Worm (Caenorhabditis elegans) whole organism, young adult: ENCODE measurements around the gene T10G3.8.

Experiments used
- B0019.2 ChIP-seq: fragments of 200-800 bp; sonication (Bioruptor generic); conservative IDR thresholded peaks from 2 replicates; pipeline ENCODE4 v1.3.6; 2022; ENCODE audit warnings: missing genetic modification reagents, missing genetic modification characterization, missing compliant biosample characterization
- B0261.1 ChIP-seq: sonication (generic microtip); optimal IDR thresholded peaks from 2 replicates; lab custom pipeline; 2016; ENCODE audit warnings: mild to moderate bottlenecking, missing genetic modification characterization, moderate library complexity, missing compliant biosample characterization
- C06A6.2 ChIP-seq: fragments of 200-800 bp; sonication (Bioruptor generic); conservative IDR thresholded peaks from 2 replicates; pipeline ENCODE4 v1.3.6; 2022; ENCODE audit warnings: missing genetic modification characterization, missing compliant biosample characterization
- D2030.7 ChIP-seq: fragments of 200-800 bp; sonication (Bioruptor generic); IDR thresholded peaks from 2 replicates; pipeline ENCODE4 v1.3.6; 2022; ENCODE audit warnings: missing genetic modification reagents, missing genetic modification characterization, missing compliant biosample characterization
- F22D6.2 ChIP-seq: sonication (generic microtip); optimal IDR thresholded peaks from 2 replicates; lab custom pipeline; 2016; ENCODE audit warnings: mild to moderate bottlenecking, missing genetic modification characterization, missing compliant biosample characterization
- F23B12.7 ChIP-seq: sonication (generic microtip); optimal IDR thresholded peaks from 2 replicates; lab custom pipeline; 2017; ENCODE audit warnings: missing genetic modification characterization, mild to moderate bottlenecking, missing compliant biosample characterization, antibody characterized with exemption, moderate library complexity; ENCODE audit not compliant: insufficient read depth
- F39B2.1 ChIP-seq: fragments of 200-800 bp; sonication (Bioruptor generic); IDR thresholded peaks from 2 replicates; pipeline ENCODE4 v1.3.6; 2022; ENCODE audit warnings: missing genetic modification reagents, missing genetic modification characterization, missing compliant biosample characterization
- F49E8.2 ChIP-seq: sonication (generic microtip); optimal IDR thresholded peaks from 3 replicates; lab custom pipeline; 2017; ENCODE audit warnings: missing genetic modification characterization, mild to moderate bottlenecking, missing compliant biosample characterization, antibody characterized with exemption, moderate library complexity; ENCODE audit not compliant: insufficient read depth
- F55B11.4 ChIP-seq: sonication (generic microtip); optimal IDR thresholded peaks from 2 replicates; lab custom pipeline; 2016; ENCODE audit warnings: missing compliant biosample characterization, missing genetic modification characterization, borderline replicate concordance; ENCODE audit not compliant: insufficient read depth
- F57A8.1 ChIP-seq: fragments of 200-800 bp; sonication (Bioruptor generic); optimal IDR thresholded peaks from 2 replicates; lab custom pipeline; 2018; ENCODE audit warnings: mild to moderate bottlenecking, missing genetic modification characterization, moderate library complexity, missing compliant biosample characterization
- F57C9.4 ChIP-seq: sonication (generic microtip); optimal IDR thresholded peaks from 2 replicates; lab custom pipeline; 2017; ENCODE audit warnings: mild to moderate bottlenecking, missing genetic modification characterization, missing compliant biosample characterization
- K11D2.4 ChIP-seq: fragments of 200-800 bp; sonication (Bioruptor generic); IDR thresholded peaks from 2 replicates; pipeline ENCODE4 v1.3.6; 2022; ENCODE audit warnings: missing genetic modification reagents, missing genetic modification characterization, missing compliant biosample characterization
- T07F8.4 ChIP-seq: sonication (generic microtip); optimal IDR thresholded peaks from 2 replicates; lab custom pipeline; 2016; ENCODE audit warnings: mild to moderate bottlenecking, missing genetic modification characterization, moderate library complexity, missing compliant biosample characterization
- T26A5.8 ChIP-seq: sonication (generic microtip); optimal IDR thresholded peaks from 2 replicates; lab custom pipeline; 2016; ENCODE audit warnings: missing genetic modification characterization, missing compliant biosample characterization
- Y53G8AR.9 ChIP-seq: fragments of 200-800 bp; sonication (Bioruptor generic); conservative IDR thresholded peaks from 2 replicates; pipeline ENCODE4 v1.3.6; 2022; ENCODE audit warnings: missing genetic modification reagents, missing genetic modification characterization, missing compliant biosample characterization
- Y67H2A.10 ChIP-seq: fragments of 200-800 bp; sonication (Bioruptor generic); conservative IDR thresholded peaks from 2 replicates; pipeline ENCODE4 v1.3.6; 2022; ENCODE audit warnings: missing genetic modification reagents, missing genetic modification characterization, missing compliant biosample characterization
- attf-3 ChIP-seq: fragments of 200-800 bp; sonication (Bioruptor generic); conservative IDR thresholded peaks from 2 replicates; pipeline ENCODE4 v1.3.6; 2022; ENCODE audit warnings: missing genetic modification reagents, missing genetic modification characterization, missing compliant biosample characterization
- cebp-2 ChIP-seq: fragments of 200-800 bp; sonication (Bioruptor generic); IDR thresholded peaks from 2 replicates; pipeline ENCODE4 v1.3.6; 2022; ENCODE audit warnings: missing genetic modification characterization, missing compliant biosample characterization
- ceh-27 ChIP-seq: fragments of 200-800 bp; sonication (Bioruptor generic); optimal IDR thresholded peaks from 2 replicates; lab custom pipeline; 2018; ENCODE audit warnings: mild to moderate bottlenecking, missing genetic modification characterization, moderate library complexity, missing compliant biosample characterization
- ceh-58 ChIP-seq: fragments of 200-800 bp; sonication (Bioruptor generic); IDR thresholded peaks from 2 replicates; pipeline ENCODE4 v1.3.6; 2022; ENCODE audit warnings: missing genetic modification characterization, missing compliant biosample characterization
- dox-1 ChIP-seq: fragments of 200-800 bp; sonication (Bioruptor generic); IDR thresholded peaks from 2 replicates; pipeline ENCODE4 v1.3.6; 2022; ENCODE audit warnings: missing genetic modification reagents, missing genetic modification characterization, missing compliant biosample characterization
- dpl-1 ChIP-seq: fragments of 150-350 bp; optimal IDR thresholded peaks from 2 replicates; lab custom pipeline; 2014; ENCODE audit warnings: missing biosample characterization, missing genetic modification reagents, missing genetic modification characterization
- egrh-3 ChIP-seq: fragments of 200-800 bp; sonication (Bioruptor generic); IDR thresholded peaks from 2 replicates; pipeline ENCODE4 v1.3.6; 2022; ENCODE audit warnings: missing genetic modification reagents, missing genetic modification characterization, missing compliant biosample characterization
- ekl-4 ChIP-seq: fragments of 200-800 bp; sonication (Bioruptor generic); IDR thresholded peaks from 2 replicates; pipeline ENCODE4 v1.3.6; 2022; ENCODE audit warnings: missing genetic modification reagents, missing genetic modification characterization, missing compliant biosample characterization
- ets-4 ChIP-seq: fragments of 200-800 bp; sonication (Bioruptor generic); optimal IDR thresholded peaks from 2 replicates; lab custom pipeline; 2018; ENCODE audit warnings: mild to moderate bottlenecking, missing genetic modification characterization, missing compliant biosample characterization
- gei-17 ChIP-seq: fragments of 200-800 bp; sonication (Bioruptor generic); optimal IDR thresholded peaks from 2 replicates; lab custom pipeline; 2018; ENCODE audit warnings: mild to moderate bottlenecking, missing genetic modification characterization, missing compliant biosample characterization
- hmg-1.2 ChIP-seq: fragments of 200-800 bp; sonication (Bioruptor generic); IDR thresholded peaks from 2 replicates; pipeline ENCODE4 v1.3.6; 2022; ENCODE audit warnings: missing genetic modification reagents, missing genetic modification characterization, missing compliant biosample characterization
- hsf-1 ChIP-seq: fragments of 200-800 bp; sonication (Bioruptor generic); IDR thresholded peaks from 2 replicates; pipeline ENCODE4 v1.3.6; 2022; ENCODE audit warnings: missing genetic modification reagents, missing genetic modification characterization, missing compliant biosample characterization
- lag-1 ChIP-seq: fragments of 200-800 bp; sonication (Bioruptor generic); IDR thresholded peaks from 2 replicates; pipeline ENCODE4 v1.3.6; 2022; ENCODE audit warnings: missing genetic modification reagents, missing genetic modification characterization, missing compliant biosample characterization
- lin-26 ChIP-seq: fragments of 200-800 bp; sonication (Bioruptor generic); IDR thresholded peaks from 2 replicates; pipeline ENCODE4 v1.3.6; 2022; ENCODE audit warnings: missing genetic modification reagents, missing genetic modification characterization, missing compliant biosample characterization
- lin-35 ChIP-seq, 3 experiments: fragments of 150-350 bp in 2 of 3; sonication (generic microtip) in 1 of 3; optimal IDR thresholded peaks; 2 replicates each; lab custom pipeline; 2014 to 2018; ENCODE audit warnings: missing biosample characterization in 3 of 3, missing genetic modification characterization in 3 of 3, missing genetic modification reagents in 3 of 3
- lir-1 ChIP-seq: fragments of 200-800 bp; sonication (Bioruptor generic); conservative IDR thresholded peaks from 2 replicates; pipeline ENCODE4 v1.3.6; 2022; ENCODE audit warnings: missing genetic modification reagents, missing genetic modification characterization, missing compliant biosample characterization
- mel-28 ChIP-seq: sonication (generic microtip); optimal IDR thresholded peaks from 2 replicates; lab custom pipeline; 2016; ENCODE audit warnings: borderline replicate concordance, mild to moderate bottlenecking, missing genetic modification characterization, missing compliant biosample characterization
- nfya-1 ChIP-seq: sonication (generic microtip); optimal IDR thresholded peaks from 2 replicates; lab custom pipeline; 2017; ENCODE audit warnings: antibody characterized with exemption, missing compliant biosample characterization, missing genetic modification characterization, borderline replicate concordance; ENCODE audit not compliant: insufficient read depth
- nhr-27 ChIP-seq: fragments of 200-800 bp; sonication (Bioruptor generic); optimal IDR thresholded peaks from 2 replicates; lab custom pipeline; 2018; ENCODE audit warnings: mild to moderate bottlenecking, missing genetic modification characterization, moderate library complexity, missing compliant biosample characterization
- nhr-80 ChIP-seq: sonication (generic microtip); optimal IDR thresholded peaks from 2 replicates; lab custom pipeline; 2016; ENCODE audit warnings: missing genetic modification characterization, missing compliant biosample characterization
- pbrm-1 ChIP-seq: fragments of 200-800 bp; sonication (Bioruptor generic); IDR thresholded peaks from 2 replicates; pipeline ENCODE4 v1.3.6; 2022; ENCODE audit warnings: missing genetic modification reagents, missing genetic modification characterization, missing compliant biosample characterization
- sea-2 ChIP-seq: fragments of 200-800 bp; sonication (Bioruptor generic); IDR thresholded peaks from 2 replicates; pipeline ENCODE4 v1.3.6; 2022; ENCODE audit warnings: missing genetic modification characterization, missing compliant biosample characterization
- snpc-4 ChIP-seq, 5 experiments: fragments of 150-350 bp in 1 of 5; sonication (generic microtip) in 4 of 5; optimal IDR thresholded peaks; 2 replicates each; lab custom pipeline; 2014 to 2018; ENCODE audit warnings: missing genetic modification characterization in 5 of 5, missing biosample characterization in 3 of 5, antibody characterized with exemption in 2 of 5, mild to moderate bottlenecking in 2 of 5, missing compliant biosample characterization in 2 of 5, missing genotype in 2 of 5, moderate library complexity in 2 of 5, missing genetic modification reagents in 1 of 5
- tlf-1 ChIP-seq: fragments of 200-800 bp; sonication (Bioruptor generic); optimal IDR thresholded peaks from 2 replicates; lab custom pipeline; 2018; ENCODE audit warnings: mild to moderate bottlenecking, missing genetic modification characterization, missing compliant biosample characterization
- unc-130 ChIP-seq: sonication (generic microtip); optimal IDR thresholded peaks from 2 replicates; lab custom pipeline; 2016; ENCODE audit warnings: missing genetic modification reagents, missing genetic modification characterization, missing compliant biosample characterization
- zfh-2 ChIP-seq: fragments of 200-800 bp; sonication (Bioruptor generic); conservative IDR thresholded peaks from 2 replicates; pipeline ENCODE4 v1.3.6; 2022; ENCODE audit warnings: missing genetic modification reagents, missing genetic modification characterization, missing compliant biosample characterization
- ztf-6 ChIP-seq: fragments of 200-800 bp; sonication (Bioruptor generic); IDR thresholded peaks from 2 replicates; pipeline ENCODE4 v1.3.6; 2022; ENCODE audit warnings: missing genetic modification reagents, missing genetic modification characterization, missing compliant biosample characterization

Gene T10G3.8

ce11 chrV:13484339-13484738, 8.1 kb upstream of the T10G3.8 start, which contains the start of gene T10G3.4:
Gene T10G3.4, minus strand, starts transcription at chrV:13484439.
- TF ChIP-seq nhr-27 (tag; lab: Kevin White, UChicago) (no peak), cebp-2 (GFP tag; lab: Robert Waterston, UW) (no peak), lin-26 (no peak), B0019.2 (GFP tag; lab: Robert Waterston, UW) (no peak), gei-17 (GFP tag; lab: Kevin White, UChicago) (no peak), ekl-4 (GFP tag; lab: Robert Waterston, UW) (no peak), nhr-80 (tag; lab: Kevin White, UChicago) (no peak), F49E8.2 (no peak), F39B2.1 (GFP tag; lab: Robert Waterston, UW) (no peak), unc-130 (no peak), ets-4 (GFP tag; lab: Kevin White, UChicago) (no peak), dpl-1 (no peak), F57A8.1 (GFP tag; lab: Kevin White, UChicago) (no peak)

ce11 chrV:13479766-13480165, 3.5 kb upstream of the T10G3.8 start, which contains the start of gene T10G3.2:
Gene T10G3.2, minus strand, starts transcription at chrV:13479866.
- TF ChIP-seq pbrm-1 (no peak), ceh-58 (GFP tag; lab: Robert Waterston, UW) (no peak), nhr-80 (tag; lab: Kevin White, UChicago) (no peak), F55B11.4 (tag; lab: Kevin White, UChicago) (no peak), F23B12.7 (tag; lab: Kevin White, UChicago) (no peak), lir-1 (GFP tag; lab: Robert Waterston, UW) (no peak), lag-1 (GFP tag; lab: Robert Waterston, UW) (no peak), attf-3 (GFP tag; lab: Robert Waterston, UW) (no peak), tlf-1 (GFP tag; lab: Kevin White, UChicago) (no peak), Y67H2A.10 (GFP tag; lab: Robert Waterston, UW) (no peak), zfh-2 (GFP tag; lab: Robert Waterston, UW) (no peak), F57C9.4 (tag; lab: Kevin White, UChicago) (no peak)

ce11 chrV:13473467-13473866, 2.8 kb downstream of the T10G3.8 start, which contains the start of gene T10G3.1:
Gene T10G3.1, minus strand, starts transcription at chrV:13473679.
- TF ChIP-seq lin-35 (GFP tag; optimal IDR thresholded peaks at IDR 0.05; lab: Kevin White, UChicago) (no peak), T07F8.4 (no peak), nfya-1 (tag; lab: Kevin White, UChicago) (no peak), D2030.7 (GFP tag; lab: Robert Waterston, UW) (no peak), Y53G8AR.9 (GFP tag; lab: Robert Waterston, UW) (no peak), mel-28 (tag; lab: Kevin White, UChicago) (no peak), hmg-1.2 (GFP tag; lab: Robert Waterston, UW) (no peak), K11D2.4 (GFP tag; lab: Robert Waterston, UW) (no peak), nhr-80 (tag; lab: Kevin White, UChicago) (no peak), sea-2 (GFP tag; lab: Robert Waterston, UW) (no peak)

ce11 chrV:13472062-13472461, 4.2 kb downstream of the T10G3.8 start:
- no peak for TF ChIP-seq nfya-1 (tag; lab: Kevin White, UChicago)
- TF ChIP-seq ets-4 (GFP tag; lab: Kevin White, UChicago): no peak
- no peak for TF ChIP-seq snpc-4 (GFP tag; optimal IDR thresholded peaks at IDR 0.05; lab: Kevin White, UChicago)
- no peak for TF ChIP-seq snpc-4 (tag; optimal IDR thresholded peaks at IDR 0.05; lab: Kevin White, UChicago)
- TF ChIP-seq ztf-6 (GFP tag; lab: Robert Waterston, UW): no peak
- TF ChIP-seq ceh-27 (GFP tag; lab: Kevin White, UChicago): no peak
- no peak for TF ChIP-seq lin-35 (GFP tag; optimal IDR thresholded peaks at IDR 0.05; lab: Kevin White, UChicago)
- no peak for TF ChIP-seq B0261.1 (tag; lab: Kevin White, UChicago)
- no peak for TF ChIP-seq F22D6.2 (tag; lab: Kevin White, UChicago)
- no peak for TF ChIP-seq hsf-1 (GFP tag; lab: Robert Waterston, UW)
- no peak for TF ChIP-seq T26A5.8 (tag; lab: Kevin White, UChicago)
- TF ChIP-seq C06A6.2: no peak
- TF ChIP-seq dox-1: no peak
- no peak for TF ChIP-seq egrh-3
